Worm (Caenorhabditis elegans): ENCODE measurements around the gene F21D5.3.

- no peak for TF ChIP-seq ztf-11 (tag; optimal IDR thresholded peaks at IDR 0.05)
- TF ChIP-seq pha-4 (tag; optimal IDR thresholded peaks at IDR 0.05), result no peak
- TF ChIP-seq tbx-8 (GFP tag; optimal IDR thresholded peaks at IDR 0.05), result no peak
- TF ChIP-seq snpc-4 (tag; optimal IDR thresholded peaks at IDR 0.05), result no peak
- no peak for TF ChIP-seq nhr-76 (tag; optimal IDR thresholded peaks at IDR 0.05)
- TF ChIP-seq unc-62 (GFP tag; optimal IDR thresholded peaks at IDR 0.05), result no peak
- no peak for TF ChIP-seq zip-8 (tag; optimal IDR thresholded peaks at IDR 0.05)
- no peak for TF ChIP-seq sem-2 (GFP tag; optimal IDR thresholded peaks at IDR 0.05)
- TF ChIP-seq nhr-237 (tag; optimal IDR thresholded peaks at IDR 0.05), result no peak
- TF ChIP-seq lin-13 (tag; optimal IDR thresholded peaks at IDR 0.05), result no peak
Observed at ce11 chrIV:8752492-8752891, 21.9 kb downstream of the F21D5.3 start.
